Fruit fly (Drosophila melanogaster): ENCODE data around the gene mor.
A peak's percentile ranks its signal among the peaks of the same experiment; 100 is the strongest.

dm6 chr3R:15974235-15974634 lies 1.5 kb upstream of the mor start:
- TF ChIP-seq CG4328 (GFP tag; optimal IDR thresholded peaks at IDR 0.05) (peak; percentile 66), CG15601 (tag; optimal IDR thresholded peaks at IDR 0.05) (peak; percentile 63), CG3407 (GFP tag; optimal IDR thresholded peaks at IDR 0.05) (peak; percentile 67), CG1647 (GFP tag; optimal IDR thresholded peaks at IDR 0.05) (peak; percentile 58), CG15011 (GFP tag; optimal IDR thresholded peaks at IDR 0.05) (peak; percentile 56), so (GFP tag; IDR thresholded peaks at IDR 0.05) (no peak), CG5180 (GFP tag; optimal IDR thresholded peaks at IDR 0.05) (peak; percentile 70), ERR (GFP tag; optimal IDR thresholded peaks at IDR 0.05) (peak; percentile 46), sr (GFP tag; IDR thresholded peaks at IDR 0.05) (no peak), CG2889 (GFP tag; IDR thresholded peaks at IDR 0.05) (no peak), CG4282 (GFP tag; optimal IDR thresholded peaks at IDR 0.05) (peak; percentile 3)

Data from whole organism, embryonic.